Fruit fly (Drosophila melanogaster): ENCODE results near the gene Teh3.

Gene Teh3

DNA sequence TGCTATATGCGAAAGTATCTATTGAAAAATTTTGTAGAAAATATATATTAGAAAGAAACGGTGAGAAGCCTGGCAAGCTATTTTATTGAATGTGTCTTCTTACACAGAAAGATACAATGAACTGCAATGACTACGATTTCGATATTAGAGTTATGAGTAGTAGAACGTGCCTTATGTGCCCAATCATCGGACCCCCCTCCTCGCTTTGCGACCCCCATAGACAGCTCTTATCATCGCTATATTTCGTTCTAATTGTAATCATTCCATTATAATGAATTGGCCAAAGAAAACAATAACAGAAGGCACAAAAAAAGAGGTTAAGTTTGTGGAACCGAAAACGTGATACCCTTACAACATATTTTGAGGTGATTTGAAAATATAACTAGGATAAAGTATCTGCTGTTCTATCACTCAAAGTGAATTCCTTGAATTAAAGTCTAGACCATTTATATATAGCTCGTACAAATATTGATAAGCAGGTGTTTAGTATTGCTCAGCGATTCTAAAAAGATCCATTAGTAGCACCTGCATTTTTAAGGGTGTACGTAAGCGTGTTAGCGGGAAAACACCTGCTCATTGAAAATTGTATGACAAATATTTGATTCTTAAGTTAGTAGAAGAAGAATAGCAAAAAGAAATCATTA lies 48.4 kb upstream of the Teh3 start (continued):
- TF ChIP-seq CG10209 (GFP tag; optimal IDR thresholded peaks at IDR 0.05) (peak; percentile 21), nmo (GFP tag; optimal IDR thresholded peaks at IDR 0.05) (peak; percentile 56), sd (tag; optimal IDR thresholded peaks at IDR 0.05) (no peak), CG42726 (GFP tag; IDR thresholded peaks at IDR 0.05; ENCODE audit: partially characterized antibody) (no peak), Meics (GFP tag; optimal IDR thresholded peaks at IDR 0.05) (peak; percentile 28), her (GFP tag; optimal IDR thresholded peaks at IDR 0.05) (no peak), BtbVII (GFP tag; optimal IDR thresholded peaks at IDR 0.05) (no peak), CG17829 (tag; optimal IDR thresholded peaks at IDR 0.05) (no peak), CG2199 (GFP tag; IDR thresholded peaks at IDR 0.05) (no peak), Sox102F (GFP tag; optimal IDR thresholded peaks at IDR 0.05) (peak; percentile 45), CG2678 (tag; optimal IDR thresholded peaks at IDR 0.05) (peak; percentile 48), org-1 (GFP tag; optimal IDR thresholded peaks at IDR 0.05) (peak; percentile 2), usp (GFP tag; optimal IDR thresholded peaks at IDR 0.05) (no peak), Sin3A (optimal IDR thresholded peaks at IDR 0.05) (no peak), CG3281 (GFP tag; optimal IDR thresholded peaks at IDR 0.05) (peak; percentile 48), stwl (tag; optimal IDR thresholded peaks at IDR 0.05) (no peak), CG6689 (GFP tag; IDR thresholded peaks at IDR 0.05) (no peak), CG8924 (tag; optimal IDR thresholded peaks at IDR 0.05) (peak; percentile 19), shn (GFP tag; optimal IDR thresholded peaks at IDR 0.05) (peak; percentile 8), chif (GFP tag; optimal IDR thresholded peaks at IDR 0.05) (peak in 1 of 2 experiments; percentile 12), grau (tag; optimal IDR thresholded peaks at IDR 0.05) (peak; percentile 30), HmgD (GFP tag; optimal IDR thresholded peaks at IDR 0.05) (no peak), CG12299 (tag; optimal IDR thresholded peaks at IDR 0.05) (no peak), CoRest (tag; optimal IDR thresholded peaks at IDR 0.05) (peak; percentile 31), D19A (tag; optimal IDR thresholded peaks at IDR 0.05) (peak; percentile 98), CG34224 (GFP tag; IDR thresholded peaks at IDR 0.05; ENCODE audit: partially characterized antibody) (no peak), CG11696 (GFP tag; IDR thresholded peaks at IDR 0.05) (no peak), danr (GFP tag; IDR thresholded peaks at IDR 0.05) (no peak), CG14710 (tag; optimal IDR thresholded peaks at IDR 0.05) (peak; percentile 10), Sox100B (GFP tag; optimal IDR thresholded peaks at IDR 0.05) (peak; percentile 41), CG18599 (GFP tag; optimal IDR thresholded peaks at IDR 0.05) (peak; percentile 5), seq (GFP tag; IDR thresholded peaks at IDR 0.05) (no peak), CG18011 (GFP tag; optimal IDR thresholded peaks at IDR 0.05) (no peak), Rx (GFP tag; IDR thresholded peaks at IDR 0.05) (no peak), sens (GFP tag) (peak; percentile 70), CG34376 (GFP tag; optimal IDR thresholded peaks at IDR 0.05) (no peak), eve (GFP tag; optimal IDR thresholded peaks at IDR 0.05) (peak in 1 of 2 experiments; percentile 5), dpn (GFP tag; optimal IDR thresholded peaks at IDR 0.05) (peak in 1 of 2 experiments; percentile 16), Hmr (GFP tag; optimal IDR thresholded peaks at IDR 0.05) (no peak), sug (tag; optimal IDR thresholded peaks at IDR 0.05) (peak; percentile 91), phol (tag; optimal IDR thresholded peaks at IDR 0.05) (peak; percentile 52), CG11560 (tag; IDR thresholded peaks at IDR 0.05) (no peak), az2 (GFP tag; optimal IDR thresholded peaks at IDR 0.05) (no peak), row (GFP tag; IDR thresholded peaks at IDR 0.05) (peak; percentile 55), Mrtf (GFP tag; IDR thresholded peaks at IDR 0.05) (no peak), CG3847 (GFP tag; IDR thresholded peaks at IDR 0.05) (no peak), Hr78 (GFP tag; optimal IDR thresholded peaks at IDR 0.05) (no peak), Oli (tag; optimal IDR thresholded peaks at IDR 0.05) (peak; percentile 50), sc (optimal IDR thresholded peaks at IDR 0.05) (no peak), sc (GFP tag; optimal IDR thresholded peaks at IDR 0.05) (no peak)

Measured in whole organism, embryonic.